Worm (Caenorhabditis elegans) whole organism, L4 larva: ENCODE measurements around the gene C09F9.2.

ENCODE experiments used
- lsy-2 ChIP-seq, 2 experiments: fragments of 150-350 bp in 1 of 2; sonication (generic microtip) in 1 of 2; optimal IDR thresholded peaks; 2 replicates each; lab custom pipeline; 2014 to 2017; ENCODE audit warnings: missing biosample characterization in 2 of 2, missing genetic modification characterization in 2 of 2
- zip-11 ChIP-seq: fragments of 200-800 bp; sonication (Bioruptor generic); IDR thresholded peaks from 2 replicates; pipeline ENCODE4 v1.3.6; 2022; ENCODE audit warnings: missing genetic modification characterization, missing compliant biosample characterization

- TF ChIP-seq zip-11 (GFP tag; lab: Robert Waterston, UW) (no peak), lsy-2 (tag; optimal IDR thresholded peaks at IDR 0.05; lab: Kevin White, UChicago) (no peak)
Observed at ce11 chrII:14739143-14739542, 33.8 kb downstream of the C09F9.2 start, which contains the start of gene npr-34.
